Worm (Caenorhabditis elegans) whole organism, mixed stage, embryonic: ENCODE results near the gene sri-54.
"Not testable (repeated sequence)": the region's sequence is repeated elsewhere in the genome, so short reads cannot be mapped to it uniquely, and the experiment has no call there.

ENCODE experiments used
- M03D4.4 ChIP-seq: sonication (generic microtip); optimal IDR thresholded peaks from 2 replicates; lab custom pipeline; 2017; ENCODE audit warnings: mild to moderate bottlenecking, missing genetic modification characterization, missing compliant biosample characterization
- bed-3 ChIP-seq: fragments of 200-800 bp; sonication (Bioruptor generic); optimal IDR thresholded peaks from 3 replicates; lab custom pipeline; 2018; ENCODE audit warnings: mild to moderate bottlenecking, missing genetic modification characterization, moderate library complexity, missing compliant biosample characterization
- blmp-1 ChIP-seq: fragments of 150-350 bp; optimal IDR thresholded peaks from 2 replicates; lab custom pipeline; 2014; ENCODE audit warnings: missing biosample characterization, missing genetic modification characterization
- ceh-39 ChIP-seq: fragments of 150-350 bp; optimal IDR thresholded peaks from 2 replicates; lab custom pipeline; 2014; ENCODE audit warnings: missing biosample characterization, missing genetic modification characterization
- ceh-43 ChIP-seq: fragments of 200-800 bp; sonication (Bioruptor generic); optimal IDR thresholded peaks from 2 replicates; lab custom pipeline; 2018; ENCODE audit warnings: mild to moderate bottlenecking, missing genetic modification characterization, moderate library complexity, missing compliant biosample characterization
- ces-1 ChIP-seq: fragments of 150-350 bp; optimal IDR thresholded peaks from 2 replicates; lab custom pipeline; 2014; ENCODE audit warnings: missing biosample characterization, missing genetic modification reagents, missing genetic modification characterization
- drap-1 ChIP-seq: fragments of 200-800 bp; sonication (Bioruptor generic); optimal IDR thresholded peaks from 3 replicates; lab custom pipeline; 2018; ENCODE audit warnings: mild to moderate bottlenecking, missing genetic modification characterization, missing compliant biosample characterization
- elt-1 ChIP-seq: sonication (generic microtip); optimal IDR thresholded peaks from 2 replicates; lab custom pipeline; 2017; ENCODE audit warnings: missing genetic modification characterization, mild to moderate bottlenecking, missing compliant biosample characterization, antibody characterized with exemption, moderate library complexity, borderline replicate concordance; ENCODE audit not compliant: insufficient read depth
- flh-1 ChIP-seq: fragments of 200-800 bp; sonication (Bioruptor generic); optimal IDR thresholded peaks from 2 replicates; lab custom pipeline; 2018; ENCODE audit warnings: mild to moderate bottlenecking, missing genetic modification characterization, moderate library complexity, missing compliant biosample characterization
- ham-2 ChIP-seq: fragments of 200-800 bp; sonication (Bioruptor generic); optimal IDR thresholded peaks from 2 replicates; lab custom pipeline; 2018; ENCODE audit warnings: mild to moderate bottlenecking, missing genetic modification characterization, missing compliant biosample characterization
- lin-13 ChIP-seq: fragments of 150-350 bp; optimal IDR thresholded peaks from 2 replicates; lab custom pipeline; 2014; ENCODE audit warnings: missing biosample characterization, missing genetic modification characterization
- lin-32 ChIP-seq: fragments of 200-800 bp; sonication (Bioruptor generic); optimal IDR thresholded peaks from 2 replicates; lab custom pipeline; 2018; ENCODE audit warnings: mild to moderate bottlenecking, missing genetic modification characterization, missing compliant biosample characterization
- lsy-2 ChIP-seq: fragments of 150-350 bp; optimal IDR thresholded peaks from 2 replicates; lab custom pipeline; 2014; ENCODE audit warnings: missing biosample characterization, missing genetic modification characterization
- mab-5 ChIP-seq: fragments of 150-350 bp; optimal IDR thresholded peaks from 2 replicates; lab custom pipeline; 2014; ENCODE audit warnings: missing biosample characterization, missing genetic modification characterization
- mep-1 ChIP-seq: fragments of 150-350 bp; optimal IDR thresholded peaks from 2 replicates; lab custom pipeline; 2017; ENCODE audit warnings: missing biosample characterization, missing genetic modification reagents, missing genetic modification characterization, inconsistent platforms
- nhr-12 ChIP-seq: fragments of 150-350 bp; optimal IDR thresholded peaks from 2 replicates; lab custom pipeline; 2014; ENCODE audit warnings: missing biosample characterization, missing genetic modification characterization
- nhr-2 ChIP-seq: fragments of 150-350 bp; optimal IDR thresholded peaks from 2 replicates; lab custom pipeline; 2014; ENCODE audit warnings: missing biosample characterization, missing genetic modification characterization
- nhr-237 ChIP-seq: fragments of 150-350 bp; optimal IDR thresholded peaks from 2 replicates; lab custom pipeline; 2014; ENCODE audit warnings: missing biosample characterization, missing genetic modification characterization
- nhr-28 ChIP-seq: fragments of 150-350 bp; optimal IDR thresholded peaks from 2 replicates; lab custom pipeline; 2014; ENCODE audit warnings: missing biosample characterization, missing genetic modification characterization
- nhr-76 ChIP-seq: sonication (generic microtip); optimal IDR thresholded peaks from 2 replicates; lab custom pipeline; 2017; ENCODE audit warnings: missing biosample characterization, missing genetic modification characterization
- sem-2 ChIP-seq: fragments of 200-800 bp; sonication (Bioruptor generic); optimal IDR thresholded peaks from 2 replicates; lab custom pipeline; 2018; ENCODE audit warnings: mild to moderate bottlenecking, missing genetic modification characterization, missing compliant biosample characterization
- snpc-4 ChIP-seq: fragments of 150-350 bp; optimal IDR thresholded peaks from 2 replicates; lab custom pipeline; 2014; ENCODE audit warnings: missing biosample characterization, missing genetic modification characterization
- sptf-1 ChIP-seq: sonication (generic microtip); optimal IDR thresholded peaks from 2 replicates; lab custom pipeline; 2017; ENCODE audit warnings: mild to moderate bottlenecking, missing genetic modification characterization, moderate library complexity, missing compliant biosample characterization
- tbx-8 ChIP-seq: fragments of 200-800 bp; sonication (Bioruptor generic); optimal IDR thresholded peaks from 2 replicates; lab custom pipeline; 2018; ENCODE audit warnings: mild to moderate bottlenecking, missing genetic modification characterization, moderate library complexity, missing compliant biosample characterization
- unc-39 ChIP-seq: fragments of 150-350 bp; optimal IDR thresholded peaks from 2 replicates; lab custom pipeline; 2014; ENCODE audit warnings: missing biosample characterization, missing genetic modification characterization
- zip-8 ChIP-seq: fragments of 150-350 bp; optimal IDR thresholded peaks from 2 replicates; lab custom pipeline; 2014; ENCODE audit warnings: missing biosample characterization, missing genetic modification characterization
- ztf-11 ChIP-seq: fragments of 150-350 bp; optimal IDR thresholded peaks from 2 replicates; lab custom pipeline; 2014; ENCODE audit warnings: missing biosample characterization, missing genetic modification characterization

The sri-54 gene

ce11 chrII:3137804-3138203 is at the start of gene sri-54:
sri-54 (minus strand) TSS chrII:3137904.
- no peak for TF ChIP-seq snpc-4 (tag; lab: Kevin White, UChicago)
- no peak for TF ChIP-seq lin-32 (GFP tag; lab: Kevin White, UChicago)
- TF ChIP-seq ces-1 (GFP tag; lab: Kevin White, UChicago), result no peak
- no peak for TF ChIP-seq nhr-12 (tag; lab: Kevin White, UChicago)
- no peak for TF ChIP-seq nhr-2
- no peak for TF ChIP-seq ztf-11 (tag; lab: Kevin White, UChicago)
- TF ChIP-seq ham-2, result no peak
- TF ChIP-seq mab-5 (tag; lab: Kevin White, UChicago), result no peak
- no peak for TF ChIP-seq nhr-76 (tag; lab: Kevin White, UChicago)
- no peak for TF ChIP-seq sptf-1 (tag; lab: Kevin White, UChicago)

ce11 chrII:3185848-3186247 is 48.1 kb upstream of the sri-54 start:
- TF ChIP-seq ces-1 (GFP tag; lab: Kevin White, UChicago), result no peak
- no peak for TF ChIP-seq tbx-8 (GFP tag; lab: Kevin White, UChicago)
- TF ChIP-seq drap-1 (GFP tag; lab: Kevin White, UChicago), result no peak
- no peak for TF ChIP-seq mab-5 (tag; lab: Kevin White, UChicago)
- TF ChIP-seq nhr-237 (tag; lab: Kevin White, UChicago), result no peak
- TF ChIP-seq blmp-1 (tag; lab: Kevin White, UChicago), result no peak
- no peak for TF ChIP-seq mep-1 (tag; lab: Kevin White, UChicago)
- no peak for TF ChIP-seq sptf-1 (tag; lab: Kevin White, UChicago)
- TF ChIP-seq nhr-28 (tag; lab: Kevin White, UChicago), result no peak
- no peak for TF ChIP-seq snpc-4 (tag; lab: Kevin White, UChicago)
- no peak for TF ChIP-seq bed-3
- no peak for TF ChIP-seq elt-1 (tag; lab: Kevin White, UChicago)
- TF ChIP-seq zip-8 (tag; lab: Kevin White, UChicago), result no peak
- TF ChIP-seq flh-1 (GFP tag; lab: Kevin White, UChicago), result no peak
- no peak for TF ChIP-seq ceh-43 (GFP tag; lab: Kevin White, UChicago)
- no peak for TF ChIP-seq nhr-2
- no peak for TF ChIP-seq M03D4.4 (tag; lab: Kevin White, UChicago)
- TF ChIP-seq ceh-39 (tag; lab: Kevin White, UChicago), result no peak
- no peak for TF ChIP-seq unc-39 (tag; lab: Kevin White, UChicago)
- TF ChIP-seq sem-2 (GFP tag; lab: Kevin White, UChicago), result no peak

- TF ChIP-seq nhr-237 (tag; lab: Kevin White, UChicago); mep-1 (tag; lab: Kevin White, UChicago); lin-32 (GFP tag; lab: Kevin White, UChicago): not testable (repeated sequence)
These were observed 47.2 kb upstream of the sri-54 start, which contains the start of gene sri-78 for ce11 chrII:3184858-3185257. sri-78 (plus strand) TSS chrII:3185158.

- TF ChIP-seq flh-1 (GFP tag; lab: Kevin White, UChicago); nhr-237 (tag; lab: Kevin White, UChicago); nhr-12 (tag; lab: Kevin White, UChicago): not testable (repeated sequence)
These were observed 45.7 kb upstream of the sri-54 start, which contains the start of the genes Y27F2A.6 and Y27F2A.8 for ce11 chrII:3183300-3183840. Y27F2A.6 (minus strand) TSS chrII:3183400. Y27F2A.8 (plus strand) TSS chrII:3183790.

ce11 chrII:3177663-3178062 is 40.0 kb upstream of the sri-54 start, which contains the start of gene sri-40:
sri-40 (plus strand) TSS chrII:3177963.
- TF ChIP-seq ces-1 (GFP tag; lab: Kevin White, UChicago); lsy-2 (tag; lab: Kevin White, UChicago); ham-2: not testable (repeated sequence)

- TF ChIP-seq drap-1 (GFP tag; lab: Kevin White, UChicago), result no peak
- no peak for TF ChIP-seq bed-3
- TF ChIP-seq lin-13 (tag; lab: Kevin White, UChicago), result no peak
- TF ChIP-seq, all 35 proteins: peak for 0
These were observed 34.5 kb upstream of the sri-54 start, which contains the start of gene Y27F2A.10 for ce11 chrII:3172176-3172575. Y27F2A.10 (minus strand) TSS chrII:3172276.
